Fruit fly (Drosophila melanogaster): Measurements from ENCODE around the gene Dop1R2.

Gene Dop1R2

DNA sequence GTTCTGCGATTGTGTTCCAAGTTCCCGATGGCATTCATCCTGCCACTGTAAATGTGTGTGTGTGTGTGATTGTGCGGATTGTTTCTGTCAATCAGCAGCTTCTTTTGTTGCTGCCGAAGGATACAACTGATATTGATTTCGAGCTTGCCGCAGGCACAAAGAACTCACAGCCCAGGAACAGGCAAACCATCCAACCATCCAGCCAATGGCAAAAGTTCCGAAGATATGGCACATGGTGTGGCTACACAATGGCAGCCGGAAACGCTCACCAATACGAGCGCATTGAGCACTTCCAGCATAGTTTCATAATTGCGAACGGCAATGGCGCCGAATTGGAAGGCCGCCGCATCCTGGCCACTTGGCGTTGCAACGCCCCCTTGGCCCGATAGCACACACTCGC is 42.0 kb upstream of the Dop1R2 start:
- TF ChIP-seq CG8319 (GFP tag; optimal IDR thresholded peaks at IDR 0.05) (no peak), Hr4 (GFP tag; optimal IDR thresholded peaks at IDR 0.05) (no peak), Eip75B (GFP tag; optimal IDR thresholded peaks at IDR 0.05) (no peak), OdsH (GFP tag; optimal IDR thresholded peaks at IDR 0.05) (no peak), lz (GFP tag; optimal IDR thresholded peaks at IDR 0.05) (no peak), pdm3 (GFP tag; optimal IDR thresholded peaks at IDR 0.05) (no peak), dsx (GFP tag; optimal IDR thresholded peaks at IDR 0.05; ENCODE audit: poor library complexity, severe bottlenecking) (no peak)

DNA sequence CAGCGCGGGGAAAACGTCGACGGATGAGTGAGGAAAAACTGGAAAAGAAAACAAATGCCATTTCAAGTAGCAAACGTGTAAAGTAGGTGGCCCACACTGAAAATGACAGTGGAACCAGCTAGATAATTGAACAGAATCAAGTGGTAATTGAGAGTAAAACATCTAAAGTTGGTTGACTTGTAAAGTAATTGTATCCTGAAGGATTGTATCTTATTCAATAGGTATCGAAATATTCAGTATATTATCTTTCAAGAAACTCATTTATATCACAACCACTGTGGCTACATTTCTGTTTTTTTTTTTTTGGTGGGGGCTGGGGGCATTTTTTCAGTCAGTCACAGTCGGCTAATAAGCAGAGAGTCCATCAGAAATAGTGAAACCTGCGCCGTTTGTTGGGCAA is 39.4 kb upstream of the Dop1R2 start:
- TF ChIP-seq Eip78C (GFP tag) (peak; percentile 15), Sox102F (GFP tag; optimal IDR thresholded peaks at IDR 0.05) (no peak), fkh (GFP tag; optimal IDR thresholded peaks at IDR 0.05) (no peak), CG8119 (GFP tag; IDR thresholded peaks at IDR 0.05) (peak; percentile 42; the same call in 1 of the 3 replicates), Eip75B (GFP tag; optimal IDR thresholded peaks at IDR 0.05) (no peak), CG8319 (GFP tag; optimal IDR thresholded peaks at IDR 0.05) (no peak), CG15336 (GFP tag; IDR thresholded peaks at IDR 0.05) (peak; percentile 47; the same call in 1 of the 2 replicates), CG34406 (GFP tag; optimal IDR thresholded peaks at IDR 0.05) (no peak), Hr4 (GFP tag; optimal IDR thresholded peaks at IDR 0.05) (peak; percentile 12), Hr38 (GFP tag; optimal IDR thresholded peaks at IDR 0.05) (no peak), acj6 (GFP tag; optimal IDR thresholded peaks at IDR 0.05) (no peak), Sox15 (GFP tag; optimal IDR thresholded peaks at IDR 0.05) (no peak), eg (GFP tag; IDR thresholded peaks at IDR 0.05) (peak; percentile 68; the same call in 2 of the 3 replicates), OdsH (GFP tag; optimal IDR thresholded peaks at IDR 0.05) (no peak), Sox14 (GFP tag; optimal IDR thresholded peaks at IDR 0.05) (no peak), CG10631 (GFP tag; optimal IDR thresholded peaks at IDR 0.05) (no peak), CG1621 (tag; optimal IDR thresholded peaks at IDR 0.05) (no peak), CG11902 (GFP tag; optimal IDR thresholded peaks at IDR 0.05) (no peak), vri (GFP tag; optimal IDR thresholded peaks at IDR 0.05) (no peak), Lpt (GFP tag; optimal IDR thresholded peaks at IDR 0.05) (no peak), salr (GFP tag; optimal IDR thresholded peaks at IDR 0.05) (no peak), ss (GFP tag; optimal IDR thresholded peaks at IDR 0.05) (no peak), CG3032 (tag; optimal IDR thresholded peaks at IDR 0.05) (no peak), CG32006 (GFP tag; optimal IDR thresholded peaks at IDR 0.05) (peak; percentile 26), CG6276 (GFP tag; optimal IDR thresholded peaks at IDR 0.05) (no peak), CG6792 (GFP tag; optimal IDR thresholded peaks at IDR 0.05) (no peak), CG11294 (GFP tag; IDR thresholded peaks at IDR 0.05) (no peak), CG10669 (GFP tag; optimal IDR thresholded peaks at IDR 0.05) (no peak), CG7368 (GFP tag; optimal IDR thresholded peaks at IDR 0.05) (no peak), Gug (GFP tag; IDR thresholded peaks at IDR 0.05) (no peak)

DNA sequence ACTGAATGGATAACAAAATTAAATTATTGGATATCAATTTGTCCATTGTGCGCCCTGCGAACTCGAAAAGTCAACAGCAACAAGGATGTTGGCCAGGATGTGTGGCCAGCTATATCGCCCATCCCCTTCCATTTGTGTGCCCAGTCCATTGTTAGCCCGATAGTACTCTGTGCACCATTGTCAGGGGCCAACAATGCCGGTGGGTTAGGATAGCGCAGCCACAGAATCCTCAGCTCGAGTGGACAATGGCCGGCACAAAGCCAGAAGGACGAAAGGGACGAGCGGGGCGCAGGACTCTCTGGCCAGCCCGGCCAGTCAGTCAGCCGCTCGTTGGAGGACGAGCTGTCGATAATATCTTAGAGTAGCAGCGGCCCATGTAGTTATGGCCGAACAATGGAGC is 38.1 kb upstream of the Dop1R2 start:
- TF ChIP-seq CG8319 (GFP tag; optimal IDR thresholded peaks at IDR 0.05) (no peak), CG6276 (GFP tag; optimal IDR thresholded peaks at IDR 0.05) (no peak), pdm3 (GFP tag; optimal IDR thresholded peaks at IDR 0.05) (no peak), CG11762 (GFP tag; optimal IDR thresholded peaks at IDR 0.05; ENCODE audit: insufficient read depth) (no peak), Eip75B (GFP tag; optimal IDR thresholded peaks at IDR 0.05) (no peak), OdsH (GFP tag; optimal IDR thresholded peaks at IDR 0.05) (no peak), dac (GFP tag; optimal IDR thresholded peaks at IDR 0.05) (no peak), spab (GFP tag; optimal IDR thresholded peaks at IDR 0.05) (no peak), salr (GFP tag; optimal IDR thresholded peaks at IDR 0.05) (no peak), Eip78C (GFP tag) (no peak), Sox14 (GFP tag; optimal IDR thresholded peaks at IDR 0.05) (no peak), CG6854 (GFP tag; optimal IDR thresholded peaks at IDR 0.05) (no peak), topi (GFP tag; optimal IDR thresholded peaks at IDR 0.05) (no peak), Hr4 (GFP tag; optimal IDR thresholded peaks at IDR 0.05) (no peak), CG10631 (GFP tag; optimal IDR thresholded peaks at IDR 0.05) (no peak), CG1621 (tag; optimal IDR thresholded peaks at IDR 0.05) (no peak), Met (GFP tag; optimal IDR thresholded peaks at IDR 0.05) (no peak), Hr38 (GFP tag; optimal IDR thresholded peaks at IDR 0.05) (no peak), CG34406 (GFP tag; optimal IDR thresholded peaks at IDR 0.05) (no peak), CG31627 (GFP tag; optimal IDR thresholded peaks at IDR 0.05) (no peak)
